Fruit fly (Drosophila melanogaster) whole organism, prepupa: ENCODE measurements around the gene sau.

Experiments used
- CG15336 ChIP-seq: fragments of 200-800 bp; sonication (Bioruptor generic); IDR thresholded peaks from 2 replicates; pipeline ENCODE4 v1.3.6; 2022; ENCODE audit warnings: missing biosample characterization, missing genetic modification characterization
- CG6276 ChIP-seq: fragments of 200-800 bp; sonication (Bioruptor generic); optimal IDR thresholded peaks from 2 replicates; lab custom pipeline; 2017; ENCODE audit warnings: missing biosample characterization, mild to moderate bottlenecking, missing genetic modification characterization
- Smox ChIP-seq: fragments of 200-800 bp; sonication (Bioruptor generic); optimal IDR thresholded peaks from 3 replicates; lab custom pipeline; 2016; ENCODE audit warnings: missing biosample characterization, missing genetic modification characterization
- esn ChIP-seq: fragments of 200-800 bp; sonication (Bioruptor generic); optimal IDR thresholded peaks from 2 replicates; lab custom pipeline; 2016; ENCODE audit warnings: missing biosample characterization, mild to moderate bottlenecking, missing genetic modification characterization, moderate library complexity
- ss ChIP-seq, 2 experiments: fragments of 200-800 bp; sonication (Bioruptor generic); optimal IDR thresholded peaks; 2 replicates in 1 of 2; 3 replicates in 1 of 2; lab custom pipeline; 2017 to 2018; ENCODE audit warnings: mild to moderate bottlenecking in 2 of 2, missing biosample characterization in 2 of 2, missing genetic modification characterization in 2 of 2, moderate library complexity in 1 of 2

- no peak for TF ChIP-seq CG6276
- TF ChIP-seq esn (GFP tag; lab: Kevin White, UChicago): no peak
- TF ChIP-seq ss (GFP tag; optimal IDR thresholded peaks at IDR 0.05; lab: Kevin White, UChicago): no peak
- no peak for TF ChIP-seq CG15336 (GFP tag; lab: Robert Waterston, UW)
- TF ChIP-seq Smox (GFP tag; lab: Kevin White, UChicago): no peak
Measured at dm6 chr2L:2191404-2191803, 34.7 kb upstream of the sau start.
